Fruit fly (Drosophila melanogaster) whole organism, embryonic: ENCODE results near the gene Ptth.

ENCODE experiments used
- Antp ChIP-seq: fragments of 200-800 bp; sonication (Bioruptor generic); optimal IDR thresholded peaks from 3 replicates; lab custom pipeline; 2016; ENCODE audit warnings: missing biosample characterization, missing genetic modification characterization
- Atf-2 ChIP-seq: fragments of 200-800 bp; sonication (Bioruptor generic); optimal IDR thresholded peaks from 2 replicates; lab custom pipeline; 2016; ENCODE audit warnings: missing biosample characterization, missing genetic modification characterization
- CG10209 ChIP-seq: fragments of 200-800 bp; sonication (Bioruptor generic); optimal IDR thresholded peaks from 3 replicates; lab custom pipeline; 2017; ENCODE audit warnings: missing biosample characterization, mild to moderate bottlenecking, missing genetic modification characterization, missing genetic modification reagents
- CG1024 ChIP-seq: fragments of 200-800 bp; sonication (Bioruptor generic); IDR thresholded peaks from 2 replicates; pipeline ENCODE4 v1.3.6; 2022; ENCODE audit warnings: missing biosample characterization, missing genetic modification characterization
- CG11247 ChIP-seq: fragments of 200-800 bp; sonication (Bioruptor generic); IDR thresholded peaks from 2 replicates; pipeline ENCODE4 v1.3.6; 2022; ENCODE audit warnings: missing biosample characterization, missing genetic modification characterization
- CG13624 ChIP-seq: fragments of 200-800 bp; sonication (Bioruptor generic); optimal IDR thresholded peaks from 2 replicates; lab custom pipeline; 2016; ENCODE audit warnings: missing biosample characterization, missing genetic modification characterization
- CG15514 ChIP-seq: fragments of 200-800 bp; sonication (Bioruptor generic); optimal IDR thresholded peaks from 3 replicates; lab custom pipeline; 2017; ENCODE audit warnings: missing biosample characterization, missing genetic modification characterization, mild to moderate bottlenecking, moderate library complexity, missing genetic modification reagents
- CG1603 ChIP-seq: fragments of 200-800 bp; sonication (Bioruptor generic); optimal IDR thresholded peaks from 2 replicates; lab custom pipeline; 2019; ENCODE audit warnings: missing biosample characterization, mild to moderate bottlenecking, missing genetic modification characterization, moderate library complexity
- CG1647 ChIP-seq: fragments of 200-800 bp; sonication (Bioruptor generic); optimal IDR thresholded peaks from 3 replicates; lab custom pipeline; 2016; ENCODE audit warnings: missing biosample characterization, missing genetic modification characterization
- CG17359 ChIP-seq: fragments of 200-800 bp; sonication (Bioruptor generic); optimal IDR thresholded peaks from 3 replicates; lab custom pipeline; 2018; ENCODE audit warnings: missing biosample characterization, mild to moderate bottlenecking, missing genetic modification characterization, moderate library complexity
- CG17829 ChIP-seq: fragments of 200-800 bp; optimal IDR thresholded peaks from 2 replicates; lab custom pipeline; 2019; ENCODE audit warnings: missing biosample characterization, mild to moderate bottlenecking, missing genetic modification characterization, moderate library complexity
- CG30403 ChIP-seq: fragments of 200-800 bp; sonication (Bioruptor generic); optimal IDR thresholded peaks from 3 replicates; lab custom pipeline; 2016; ENCODE audit warnings: missing biosample characterization, missing genetic modification characterization
- CG42726 ChIP-seq: fragments of 200-800 bp; sonication (Bioruptor generic); IDR thresholded peaks from 2 replicates; pipeline ENCODE4 v1.3.6; 2022; ENCODE audit warnings: missing biosample characterization, missing genetic modification characterization; ENCODE audit not compliant: partially characterized antibody
- CG4424 ChIP-seq: fragments of 200-800 bp; sonication (Bioruptor generic); optimal IDR thresholded peaks from 3 replicates; lab custom pipeline; 2016; ENCODE audit warnings: missing biosample characterization, missing genetic modification characterization
- CG4707 ChIP-seq: fragments of 200-800 bp; sonication (Bioruptor generic); optimal IDR thresholded peaks from 2 replicates; lab custom pipeline; 2018; ENCODE audit warnings: missing biosample characterization, mild to moderate bottlenecking, missing genetic modification characterization, moderate library complexity
- CG7963 ChIP-seq: fragments of 200-800 bp; sonication (Bioruptor generic); IDR thresholded peaks from 3 replicates; pipeline ENCODE4 v1.3.6; 2022; ENCODE audit warnings: missing biosample characterization, missing genetic modification characterization; ENCODE audit not compliant: partially characterized antibody
- CG8281 ChIP-seq: fragments of 200-800 bp; sonication (Bioruptor generic); optimal IDR thresholded peaks from 2 replicates; lab custom pipeline; 2018; ENCODE audit warnings: missing biosample characterization, mild to moderate bottlenecking, missing genetic modification characterization, moderate library complexity
- CkIIα-i1 ChIP-seq: fragments of 200-800 bp; sonication (Bioruptor generic); IDR thresholded peaks from 2 replicates; pipeline ENCODE4 v1.3.6; 2022; ENCODE audit warnings: missing biosample characterization, missing genetic modification characterization
- CrebB ChIP-seq: fragments of 200-800 bp; sonication (Bioruptor generic); optimal IDR thresholded peaks from 3 replicates; lab custom pipeline; 2018; ENCODE audit warnings: missing biosample characterization, mild to moderate bottlenecking, missing genetic modification characterization
- D19A ChIP-seq: fragments of 200-800 bp; optimal IDR thresholded peaks from 3 replicates; lab custom pipeline; 2019; ENCODE audit warnings: missing biosample characterization, mild to moderate bottlenecking, missing genetic modification characterization, moderate library complexity
- Dad ChIP-seq: fragments of 200-800 bp; sonication (Bioruptor generic); optimal IDR thresholded peaks from 3 replicates; lab custom pipeline; 2016; ENCODE audit warnings: missing biosample characterization, missing genetic modification characterization
- Dfd ChIP-seq, 2 experiments: fragments of >200 bp; optimal IDR thresholded peaks; 2 replicates each; lab custom pipeline; 2017; ENCODE audit warnings: missing biosample characterization in 2 of 2, missing genetic modification characterization in 2 of 2
- Fer2 ChIP-seq: fragments of 200-800 bp; sonication (Bioruptor generic); optimal IDR thresholded peaks from 2 replicates; lab custom pipeline; 2018; ENCODE audit warnings: missing biosample characterization, mild to moderate bottlenecking, missing genetic modification characterization, moderate library complexity
- Lhr ChIP-seq: fragments of 200-800 bp; sonication (Bioruptor generic); optimal IDR thresholded peaks from 3 replicates; lab custom pipeline; 2017; ENCODE audit warnings: mild to moderate bottlenecking, missing biosample characterization, missing genetic modification reagents, missing genetic modification characterization
- MBD-R2 ChIP-seq: fragments of 200-800 bp; sonication (Bioruptor generic); IDR thresholded peaks from 2 replicates; pipeline ENCODE4 v1.3.6; 2022; ENCODE audit warnings: missing biosample characterization, missing genetic modification characterization
- Med ChIP-seq: fragments of 200-800 bp; sonication (Bioruptor generic); peaks from one replicate; lab custom pipeline; 2016; ENCODE audit warnings: missing biosample characterization, missing genetic modification characterization, mild to moderate bottlenecking, inconsistent platforms, moderate library complexity
- Mrtf ChIP-seq: fragments of 200-800 bp; sonication (Bioruptor generic); IDR thresholded peaks from 3 replicates; pipeline ENCODE4 v1.3.6; 2022; ENCODE audit warnings: missing biosample characterization, missing genetic modification characterization
- Myb ChIP-seq: fragments of 200-800 bp; sonication (Bioruptor generic); optimal IDR thresholded peaks from 2 replicates; lab custom pipeline; 2016; ENCODE audit warnings: missing biosample characterization, missing genetic modification characterization
- Poxn ChIP-seq: fragments of 200-800 bp; sonication (Bioruptor generic); IDR thresholded peaks from 2 replicates; pipeline ENCODE4 v1.3.6; 2022; ENCODE audit warnings: missing biosample characterization, missing genetic modification characterization
- Ravus ChIP-seq: fragments of 200-800 bp; sonication (Bioruptor generic); IDR thresholded peaks from 2 replicates; pipeline ENCODE4 v1.3.6; 2022; ENCODE audit warnings: missing biosample characterization, missing genetic modification characterization
- Side ChIP-seq: fragments of 200-800 bp; sonication (Bioruptor generic); optimal IDR thresholded peaks from 2 replicates; lab custom pipeline; 2016; ENCODE audit warnings: missing biosample characterization, missing genetic modification characterization
- Sry-β ChIP-seq: fragments of 200-800 bp; sonication (Bioruptor generic); optimal IDR thresholded peaks from 2 replicates; lab custom pipeline; 2018; ENCODE audit warnings: missing biosample characterization, mild to moderate bottlenecking, missing genetic modification characterization, moderate library complexity
- dimm ChIP-seq: fragments of 200-800 bp; sonication (Bioruptor generic); IDR thresholded peaks from 2 replicates; pipeline ENCODE4 v1.3.6; 2022; ENCODE audit warnings: missing biosample characterization, missing genetic modification characterization
- dmrt99B ChIP-seq: fragments of 200-800 bp; sonication (Bioruptor generic); optimal IDR thresholded peaks from 2 replicates; lab custom pipeline; 2018; ENCODE audit warnings: missing biosample characterization, mild to moderate bottlenecking, missing genetic modification characterization, moderate library complexity
- fd96Cb ChIP-seq: fragments of 200-800 bp; sonication (Bioruptor generic); optimal IDR thresholded peaks from 2 replicates; lab custom pipeline; 2018; ENCODE audit warnings: missing biosample characterization, mild to moderate bottlenecking, missing genetic modification characterization, moderate library complexity
- gce ChIP-seq: fragments of 200-800 bp; sonication (Bioruptor generic); IDR thresholded peaks from 3 replicates; pipeline ENCODE4 v1.3.6; 2022; ENCODE audit warnings: missing biosample characterization, missing genetic modification characterization
- gcm ChIP-seq: fragments of 200-800 bp; sonication (Bioruptor generic); optimal IDR thresholded peaks from 2 replicates; lab custom pipeline; 2019; ENCODE audit warnings: missing biosample characterization, mild to moderate bottlenecking, missing genetic modification characterization, moderate library complexity
- hbn ChIP-seq: fragments of 200-800 bp; sonication (Bioruptor generic); IDR thresholded peaks from 2 replicates; pipeline ENCODE4 v1.3.6; 2022; ENCODE audit warnings: missing biosample characterization, missing genetic modification characterization; ENCODE audit not compliant: partially characterized antibody
- hth ChIP-seq: fragments of >200 bp; optimal IDR thresholded peaks from 2 replicates; lab custom pipeline; 2017; ENCODE audit warnings: inconsistent platforms
- ind ChIP-seq: fragments of 200-800 bp; sonication (Bioruptor generic); optimal IDR thresholded peaks from 3 replicates; lab custom pipeline; 2016; ENCODE audit warnings: missing biosample characterization, missing genetic modification characterization
- jing ChIP-seq: fragments of 200-800 bp; sonication (Bioruptor generic); optimal IDR thresholded peaks from 2 replicates; lab custom pipeline; 2018; ENCODE audit warnings: missing biosample characterization, mild to moderate bottlenecking, missing genetic modification characterization
- pita ChIP-seq: fragments of 200-800 bp; sonication (Bioruptor generic); optimal IDR thresholded peaks from 2 replicates; lab custom pipeline; 2017; ENCODE audit warnings: missing biosample characterization, mild to moderate bottlenecking, missing genetic modification characterization
- repo ChIP-seq: fragments of 200-800 bp; sonication (Bioruptor generic); optimal IDR thresholded peaks from 2 replicates; lab custom pipeline; 2016; ENCODE audit warnings: missing biosample characterization, missing genetic modification characterization
- stwl ChIP-seq: fragments of 200-800 bp; sonication (Bioruptor generic); optimal IDR thresholded peaks from 3 replicates; lab custom pipeline; 2018; ENCODE audit warnings: missing biosample characterization, mild to moderate bottlenecking, missing genetic modification characterization, moderate library complexity
- tgo ChIP-seq: fragments of 200-800 bp; sonication (Bioruptor generic); IDR thresholded peaks from 3 replicates; pipeline ENCODE4 v1.3.6; 2022; ENCODE audit warnings: missing biosample characterization, missing genetic modification characterization
- tio ChIP-seq: fragments of 200-800 bp; sonication (Bioruptor generic); optimal IDR thresholded peaks from 2 replicates; lab custom pipeline; 2017; ENCODE audit warnings: missing biosample characterization, missing genetic modification characterization, inconsistent platforms
- tna ChIP-seq: fragments of 200-800 bp; sonication (Bioruptor generic); IDR thresholded peaks from 2 replicates; pipeline ENCODE4 v1.3.6; 2022; ENCODE audit warnings: missing biosample characterization, missing genetic modification characterization; ENCODE audit not compliant: partially characterized antibody
- toy ChIP-seq: fragments of 200-800 bp; sonication (Bioruptor generic); IDR thresholded peaks from 2 replicates; pipeline ENCODE4 v1.3.6; 2022; ENCODE audit warnings: missing biosample characterization, missing genetic modification characterization
- trem ChIP-seq: fragments of 200-800 bp; optimal IDR thresholded peaks from 3 replicates; lab custom pipeline; 2019; ENCODE audit warnings: missing biosample characterization, mild to moderate bottlenecking, missing genetic modification characterization, moderate library complexity
- usp ChIP-seq: fragments of >200 bp; optimal IDR thresholded peaks from 2 replicates; lab custom pipeline; 2017; ENCODE audit warnings: missing biosample characterization, missing genetic modification characterization
- vvl ChIP-seq: fragments of 200-800 bp; sonication (Bioruptor generic); IDR thresholded peaks from 2 replicates; pipeline ENCODE4 v1.3.6; 2022; ENCODE audit warnings: missing biosample characterization, missing genetic modification characterization

Gene Ptth

DNA sequence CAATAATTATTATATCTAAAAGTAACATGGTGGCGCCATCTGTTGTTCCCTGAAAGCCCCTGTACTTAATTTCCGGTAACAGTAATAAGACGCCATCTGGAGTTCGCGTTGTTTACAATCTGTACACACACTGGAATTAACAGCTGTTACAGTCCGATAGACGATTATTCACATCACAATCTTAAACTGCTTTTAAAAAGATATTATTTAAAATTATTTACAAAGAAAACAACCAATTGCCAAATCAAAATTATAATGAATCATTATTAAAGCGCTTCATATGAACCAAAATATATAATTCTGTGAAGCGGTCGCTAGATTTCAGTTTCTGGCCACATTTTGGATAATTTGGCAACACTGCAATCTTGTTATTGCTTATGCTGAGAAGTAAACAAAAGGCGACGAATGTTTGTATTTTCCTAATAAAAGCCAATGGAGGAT lies 25.8 kb upstream of the Ptth start, which contains the start of gene CG13689 (continued):
- TF ChIP-seq CG15514 (GFP tag; lab: Kevin White, UChicago): peak; percentile 70
- no peak for TF ChIP-seq Ravus
- TF ChIP-seq Atf-2 (GFP tag; lab: Kevin White, UChicago): no peak
- peak; percentile 68 for TF ChIP-seq CG30403 (GFP tag; lab: Kevin White, UChicago)
- no peak for TF ChIP-seq CG8281 (tag; lab: Kevin White, UChicago)
- TF ChIP-seq Dad: no peak
- peak; percentile 78 for TF ChIP-seq Lhr (GFP tag; lab: Kevin White, UChicago)
- TF ChIP-seq hbn (GFP tag; lab: Robert Waterston, UW): no peak
- TF ChIP-seq dmrt99B (tag; lab: Kevin White, UChicago): no peak
- peak; percentile 29 for TF ChIP-seq Side (GFP tag; lab: Kevin White, UChicago)
- peak; percentile 4 for TF ChIP-seq D19A (tag; lab: Kevin White, UChicago)
- peak; percentile 68 for TF ChIP-seq vvl
- peak; percentile 30; the same call in 1 of the 3 replicates for TF ChIP-seq tgo
- TF ChIP-seq CrebB: no peak
- peak; percentile 16 for TF ChIP-seq Fer2 (tag; lab: Kevin White, UChicago)
- TF ChIP-seq CG13624 (GFP tag; lab: Kevin White, UChicago): no peak
- TF ChIP-seq CG17829 (tag; lab: Kevin White, UChicago): peak; percentile 77
- peak; percentile 82 for TF ChIP-seq stwl (tag; lab: Kevin White, UChicago)
- no peak for TF ChIP-seq tna (GFP tag; lab: Robert Waterston, UW)
- no peak for TF ChIP-seq CG4707 (GFP tag; lab: Kevin White, UChicago)
- no peak for TF ChIP-seq Dfd (GFP tag; optimal IDR thresholded peaks at IDR 0.05; lab: Kevin White, UChicago)
- TF ChIP-seq tio: peak; percentile 50
- peak; percentile 42 for TF ChIP-seq CG1024
- TF ChIP-seq CG42726: no peak; the same call in 1 of the 2 replicates
- TF ChIP-seq CG1603 (tag; lab: Kevin White, UChicago): peak; percentile 40
- peak; percentile 63 for TF ChIP-seq CG4424 (GFP tag; lab: Kevin White, UChicago)
- no peak for TF ChIP-seq Poxn
- no peak for TF ChIP-seq Myb
- no peak for TF ChIP-seq gce
- TF ChIP-seq gcm: no peak
- TF ChIP-seq ind (GFP tag; lab: Kevin White, UChicago): peak; percentile 67
- TF ChIP-seq Antp: peak; percentile 22
- peak; percentile 81 for TF ChIP-seq MBD-R2 (GFP tag; lab: Robert Waterston, UW)
- peak; percentile 78 for TF ChIP-seq CG11247 (GFP tag; lab: Robert Waterston, UW)
- TF ChIP-seq Sry-β: no peak
- no peak for TF ChIP-seq CkIIα-i1 (GFP tag; lab: Robert Waterston, UW)
- no peak for TF ChIP-seq jing (GFP tag; lab: Kevin White, UChicago)
- TF ChIP-seq CG17359: peak; percentile 56
- peak; percentile 17 for TF ChIP-seq pita (GFP tag; lab: Kevin White, UChicago)
- TF ChIP-seq trem (tag; lab: Kevin White, UChicago): peak; percentile 85
- TF ChIP-seq hth: no peak
- no peak for TF ChIP-seq CG7963 (GFP tag; lab: Robert Waterston, UW)
- TF ChIP-seq fd96Cb (tag; lab: Kevin White, UChicago): peak; percentile 46
- no peak for TF ChIP-seq usp (GFP tag; lab: Kevin White, UChicago)
- TF ChIP-seq CG1647 (GFP tag; lab: Kevin White, UChicago): peak; percentile 9
- peak; percentile 92 for TF ChIP-seq Med (GFP tag; lab: Kevin White, UChicago)
- TF ChIP-seq toy (GFP tag; lab: Robert Waterston, UW): no peak
- no peak for TF ChIP-seq repo (GFP tag; lab: Kevin White, UChicago)
- TF ChIP-seq CG10209 (GFP tag; lab: Kevin White, UChicago): peak; percentile 42
- peak; percentile 22; the same call in 1 of the 3 replicates for TF ChIP-seq Mrtf (GFP tag; lab: Robert Waterston, UW)
- TF ChIP-seq dimm (GFP tag; lab: Robert Waterston, UW): no peak
